Worm (Caenorhabditis elegans) whole organism, L1 larva: ENCODE data around the gene Y39A1C.1.

ENCODE experiments used
- F16B12.6 ChIP-seq: fragments of 150-350 bp; optimal IDR thresholded peaks from 2 replicates; lab custom pipeline; 2014; ENCODE audit warnings: missing biosample characterization, missing genetic modification characterization
- elt-3 ChIP-seq, 6 experiments: fragments of 150-350 bp in 1 of 6; sonication (generic microtip); optimal IDR thresholded peaks; 2 replicates each; lab custom pipeline; 2017 to 2018; ENCODE audit warnings: missing biosample characterization in 6 of 6, missing genetic modification characterization in 6 of 6, inconsistent platforms in 1 of 6
- fkh-8 ChIP-seq: sonication (generic microtip); optimal IDR thresholded peaks from 2 replicates; lab custom pipeline; 2016; ENCODE audit warnings: mild to moderate bottlenecking, missing genetic modification characterization, missing compliant biosample characterization
- fos-1 ChIP-seq: fragments of 150-350 bp; optimal IDR thresholded peaks from 2 replicates; lab custom pipeline; 2014; ENCODE audit warnings: missing biosample characterization, missing genetic modification characterization
- lin-13 ChIP-seq: fragments of 150-350 bp; optimal IDR thresholded peaks from 2 replicates; lab custom pipeline; 2014; ENCODE audit warnings: missing biosample characterization, missing genetic modification reagents, missing genetic modification characterization
- lsy-2 ChIP-seq, 2 experiments: fragments of 150-350 bp; optimal IDR thresholded peaks; 2 replicates each; lab custom pipeline; 2014; ENCODE audit warnings: missing biosample characterization in 2 of 2, missing genetic modification characterization in 2 of 2
- pax-3 ChIP-seq: fragments of 200-800 bp; sonication (Bioruptor generic); optimal IDR thresholded peaks from 2 replicates; lab custom pipeline; 2018; ENCODE audit warnings: mild to moderate bottlenecking, missing genetic modification characterization, moderate library complexity, missing compliant biosample characterization
- pqm-1 ChIP-seq: sonication (generic microtip); optimal IDR thresholded peaks from 3 replicates; lab custom pipeline; 2017; ENCODE audit warnings: missing biosample characterization, missing genetic modification characterization
- snpc-4 ChIP-seq: fragments of 150-350 bp; optimal IDR thresholded peaks from 2 replicates; lab custom pipeline; 2014; ENCODE audit warnings: missing biosample characterization, missing genetic modification characterization
- sox-4 ChIP-seq: sonication (generic microtip); optimal IDR thresholded peaks from 2 replicates; lab custom pipeline; 2016; ENCODE audit warnings: missing genetic modification characterization, missing compliant biosample characterization
- zag-1 ChIP-seq: fragments of 150-350 bp; optimal IDR thresholded peaks from 2 replicates; lab custom pipeline; 2014; ENCODE audit warnings: missing biosample characterization, missing genetic modification characterization

- TF ChIP-seq lin-13 (GFP tag; lab: Kevin White, UChicago) = no peak
- TF ChIP-seq F16B12.6 (tag; lab: Kevin White, UChicago) = no peak
- no peak for TF ChIP-seq lsy-2 (tag; optimal IDR thresholded peaks at IDR 0.05; lab: Kevin White, UChicago)
- no peak for TF ChIP-seq elt-3 (tag; optimal IDR thresholded peaks at IDR 0.05; lab: Kevin White, UChicago)
- no peak for TF ChIP-seq zag-1
- TF ChIP-seq pqm-1 = no peak
- TF ChIP-seq snpc-4 = no peak
- TF ChIP-seq sox-4 = no peak
- no peak for TF ChIP-seq pax-3 (tag; lab: Kevin White, UChicago)
- TF ChIP-seq fos-1 (tag; lab: Kevin White, UChicago) = no peak
- TF ChIP-seq fkh-8 (tag; lab: Kevin White, UChicago) = peak; percentile 48
These were observed 48.4 kb upstream of the Y39A1C.1 start for ce11 chrIII:10806821-10807220.
